Worm (Caenorhabditis elegans) whole organism, young adult: ENCODE measurements around the gene F25B4.4.

Experiments used
- B0035.1 ChIP-seq: sonication (generic microtip); optimal IDR thresholded peaks from 2 replicates; lab custom pipeline; 2016; ENCODE audit warnings: missing genetic modification characterization, mild to moderate bottlenecking, missing compliant biosample characterization, missing genotype, missing genetic modification reagents
- F10E7.11 ChIP-seq: sonication (generic microtip); optimal IDR thresholded peaks from 2 replicates; lab custom pipeline; 2017; ENCODE audit warnings: mild to moderate bottlenecking, missing genetic modification characterization, moderate library complexity, missing compliant biosample characterization
- efl-1 ChIP-seq: fragments of 150-350 bp; optimal IDR thresholded peaks from 2 replicates; lab custom pipeline; 2014; ENCODE audit warnings: missing biosample characterization, missing genetic modification reagents, missing genetic modification characterization
- him-1 ChIP-seq: sonication (generic microtip); optimal IDR thresholded peaks from 2 replicates; lab custom pipeline; 2016; ENCODE audit warnings: missing genotype, missing genetic modification reagents, missing genetic modification characterization, missing compliant biosample characterization
- lag-1 ChIP-seq: fragments of 200-800 bp; sonication (Bioruptor generic); IDR thresholded peaks from 2 replicates; pipeline ENCODE4 v1.3.6; 2022; ENCODE audit warnings: missing genetic modification reagents, missing genetic modification characterization, missing compliant biosample characterization
- lir-1 ChIP-seq: fragments of 200-800 bp; sonication (Bioruptor generic); conservative IDR thresholded peaks from 2 replicates; pipeline ENCODE4 v1.3.6; 2022; ENCODE audit warnings: missing genetic modification reagents, missing genetic modification characterization, missing compliant biosample characterization
- mes-4 ChIP-seq: sonication (generic microtip); optimal IDR thresholded peaks from 2 replicates; lab custom pipeline; 2016; ENCODE audit warnings: missing genotype, missing genetic modification characterization, missing compliant biosample characterization
- unc-130 ChIP-seq: sonication (generic microtip); optimal IDR thresholded peaks from 2 replicates; lab custom pipeline; 2016; ENCODE audit warnings: missing genetic modification reagents, missing genetic modification characterization, missing compliant biosample characterization

DNA sequence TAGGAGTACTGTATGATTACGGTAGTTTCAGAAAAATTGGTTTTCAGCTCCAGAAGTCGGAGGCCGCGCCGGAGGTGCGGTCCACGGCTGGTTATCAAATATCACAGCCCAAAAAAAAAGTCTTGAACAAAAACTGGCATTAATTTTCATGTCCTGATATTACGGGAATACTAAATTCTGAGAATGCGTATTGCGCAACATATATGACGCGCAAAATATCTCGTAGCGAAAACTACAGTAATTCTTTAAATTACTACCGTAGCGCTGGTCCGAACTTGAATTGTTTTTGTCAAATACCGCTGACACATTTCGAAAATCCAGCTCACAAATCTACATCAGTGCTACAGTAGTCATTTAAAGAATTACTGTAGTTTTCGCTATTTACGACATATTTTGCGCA, 15.7 kb upstream of the F25B4.4 start:
- TF ChIP-seq lag-1 (GFP tag; lab: Robert Waterston, UW): no peak
- TF ChIP-seq him-1 (tag; lab: Kevin White, UChicago): no peak
- TF ChIP-seq efl-1 (GFP tag; lab: Kevin White, UChicago): no peak
- TF ChIP-seq lir-1: no peak
- no peak for TF ChIP-seq unc-130 (GFP tag; lab: Kevin White, UChicago)
- TF ChIP-seq mes-4 (tag; lab: Kevin White, UChicago): no peak
- TF ChIP-seq F10E7.11 (tag; lab: Kevin White, UChicago): no peak
- TF ChIP-seq B0035.1 (tag; lab: Kevin White, UChicago): no peak
